Worm (Caenorhabditis elegans): ENCODE measurements around the gene Y22D7AR.6.

Y22D7AR.6 gene

ce11 chrIII:1678671-1679070 is 2.1 kb upstream of the Y22D7AR.6 start:
- TF ChIP-seq dao-5 (tag; optimal IDR thresholded peaks at IDR 0.05), result no peak
- no peak for TF ChIP-seq W03F9.2 (tag; optimal IDR thresholded peaks at IDR 0.05)
- no peak for TF ChIP-seq him-1 (tag; optimal IDR thresholded peaks at IDR 0.05)

DNA sequence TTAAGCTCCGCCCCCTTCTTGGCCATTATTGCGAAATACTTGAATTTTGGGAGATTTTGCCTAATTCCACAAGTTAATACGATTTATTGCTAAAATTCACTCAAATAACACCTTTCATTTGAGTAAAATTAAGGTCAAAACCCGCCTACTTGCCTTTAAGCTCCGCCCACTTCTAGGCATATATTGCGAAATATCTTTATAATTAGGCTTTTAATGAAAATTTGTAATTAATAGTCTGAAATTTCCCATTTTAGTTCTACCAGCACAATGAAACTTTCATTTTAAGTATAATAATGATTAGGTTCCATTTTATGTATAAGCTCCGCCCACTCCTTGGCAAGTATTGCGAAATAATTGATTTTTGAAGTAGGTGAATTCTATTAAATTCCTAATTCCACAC is 1.8 kb downstream of the Y22D7AR.6 start:
- TF ChIP-seq him-1 (tag; optimal IDR thresholded peaks at IDR 0.05) (no peak), dao-5 (tag; optimal IDR thresholded peaks at IDR 0.05) (no peak), W03F9.2 (tag; optimal IDR thresholded peaks at IDR 0.05) (no peak)

DNA sequence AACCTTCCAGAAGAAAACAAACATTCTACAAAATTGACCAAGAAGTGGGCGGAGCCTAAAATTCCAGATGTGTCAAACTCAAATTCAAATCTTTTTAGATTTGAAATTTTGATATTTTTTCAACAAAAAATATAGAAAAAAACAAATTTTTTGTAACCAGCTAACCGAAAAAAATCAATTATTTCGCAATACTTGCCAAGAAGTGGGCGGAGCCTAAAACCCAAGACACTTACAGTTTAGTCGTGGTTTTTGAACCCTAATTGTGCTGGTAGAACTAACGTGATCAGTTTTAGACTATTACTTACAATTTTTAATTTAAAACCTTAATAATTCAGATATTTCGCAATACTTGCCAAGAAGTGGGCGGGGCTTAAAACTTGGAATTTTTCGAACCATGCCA is 3.2 kb downstream of the Y22D7AR.6 start:
- no peak for TF ChIP-seq W03F9.2 (tag; optimal IDR thresholded peaks at IDR 0.05)
- no peak for TF ChIP-seq dao-5 (tag; optimal IDR thresholded peaks at IDR 0.05)

ce11 chrIII:1668519-1668918 is 8.0 kb downstream of the Y22D7AR.6 start, which contains the start of gene glb-30:
Gene glb-30, minus strand, starts transcription at chrIII:1668619.
- TF ChIP-seq W03F9.2 (tag; optimal IDR thresholded peaks at IDR 0.05), result no peak

DNA sequence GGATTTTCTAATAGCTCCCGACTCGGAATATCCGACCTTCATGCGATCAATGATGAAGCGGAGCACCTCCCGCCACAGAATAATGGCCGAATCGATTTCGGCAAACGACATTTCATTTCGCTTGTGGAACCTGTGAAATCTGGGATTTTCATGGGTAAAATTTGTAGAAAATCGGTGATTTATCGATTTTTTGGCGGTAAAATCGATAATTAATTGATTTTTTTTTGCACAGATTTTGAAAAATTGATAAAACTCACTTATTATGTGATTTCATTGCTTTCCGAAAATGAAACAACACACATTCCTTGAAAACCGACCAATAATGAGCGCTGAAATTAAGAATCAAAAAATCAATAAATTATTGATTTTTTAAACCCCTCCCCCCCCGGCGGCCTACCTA is 9.6 kb downstream of the Y22D7AR.6 start:
- TF ChIP-seq him-1 (tag; optimal IDR thresholded peaks at IDR 0.05), result no peak

DNA sequence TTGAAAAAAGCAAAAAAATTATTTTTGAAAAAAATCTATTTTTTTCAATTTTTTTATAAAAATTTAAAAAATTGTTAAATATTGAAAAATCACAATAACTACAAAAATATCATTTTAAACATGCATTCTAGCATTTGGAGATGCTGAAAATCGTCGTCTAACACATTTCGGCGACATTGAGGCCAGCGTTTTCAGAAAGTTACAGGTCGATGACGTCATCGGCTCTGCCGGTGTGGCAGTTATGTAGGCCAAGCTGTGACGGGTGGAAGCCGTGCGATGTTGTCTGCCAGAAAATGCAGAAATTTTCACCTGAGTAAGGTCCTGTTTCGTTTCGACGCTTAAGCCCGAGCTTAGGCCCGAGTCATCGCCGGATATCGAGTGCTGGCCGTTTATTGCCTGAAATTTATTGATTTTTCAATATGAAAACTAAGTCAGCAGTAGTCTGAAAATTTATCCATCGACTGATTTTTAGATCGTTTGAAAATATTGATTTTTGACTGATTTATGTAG is 10.7 kb downstream of the Y22D7AR.6 start, which contains the start of gene Y22D7AR.3:
Gene Y22D7AR.3 (minus strand): TSS at position 51 of the 510 bp plus-strand sequence.
- TF ChIP-seq W03F9.2 (tag; optimal IDR thresholded peaks at IDR 0.05) (no peak), him-1 (tag; optimal IDR thresholded peaks at IDR 0.05) (no peak), dao-5 (tag; optimal IDR thresholded peaks at IDR 0.05) (no peak)

- TF ChIP-seq dao-5 (tag; optimal IDR thresholded peaks at IDR 0.05), result no peak
Measured at ce11 chrIII:1665373-1665772, 11.1 kb downstream of the Y22D7AR.6 start.

ce11 chrIII:1664761-1665266 is 11.7 kb downstream of the Y22D7AR.6 start, which contains the start of gene Y22D7AL.16:
Gene Y22D7AL.16, minus strand, starts transcription at chrIII:1665216.
- TF ChIP-seq dao-5 (tag; optimal IDR thresholded peaks at IDR 0.05) (no peak), him-1 (tag; optimal IDR thresholded peaks at IDR 0.05) (no peak), W03F9.2 (tag; optimal IDR thresholded peaks at IDR 0.05) (no peak)

ce11 chrIII:1663056-1663455 is 13.5 kb downstream of the Y22D7AR.6 start:
- TF ChIP-seq dao-5 (tag; optimal IDR thresholded peaks at IDR 0.05), result no peak
- TF ChIP-seq W03F9.2 (tag; optimal IDR thresholded peaks at IDR 0.05), result no peak
- no peak for TF ChIP-seq him-1 (tag; optimal IDR thresholded peaks at IDR 0.05)

DNA sequence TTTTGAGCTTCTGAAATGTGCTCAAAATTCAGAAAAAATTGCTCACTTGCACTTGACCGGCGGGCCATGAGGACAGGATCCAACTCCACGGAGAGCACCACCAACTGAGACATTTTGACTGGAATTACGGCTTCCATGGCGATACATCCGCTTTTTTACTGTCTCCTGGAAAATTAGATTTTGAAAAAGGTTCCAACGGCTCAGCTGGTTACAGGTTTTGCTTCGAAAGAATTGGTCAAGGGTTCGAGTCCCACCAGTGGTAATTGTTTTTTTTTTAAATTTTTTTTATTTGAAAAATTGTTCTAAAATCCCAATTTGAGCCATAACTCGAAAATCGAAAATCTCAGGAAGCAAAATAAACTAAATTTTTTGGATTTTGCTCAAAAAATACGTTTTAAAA is 14.1 kb downstream of the Y22D7AR.6 start:
- TF ChIP-seq dao-5 (tag; optimal IDR thresholded peaks at IDR 0.05) (no peak), him-1 (tag; optimal IDR thresholded peaks at IDR 0.05) (no peak), W03F9.2 (tag; optimal IDR thresholded peaks at IDR 0.05) (no peak)

ce11 chrIII:1661031-1661430 is 15.5 kb downstream of the Y22D7AR.6 start:
- TF ChIP-seq W03F9.2 (tag; optimal IDR thresholded peaks at IDR 0.05) (no peak), dao-5 (tag; optimal IDR thresholded peaks at IDR 0.05) (no peak), him-1 (tag; optimal IDR thresholded peaks at IDR 0.05) (no peak)

- no peak for TF ChIP-seq him-1 (tag; optimal IDR thresholded peaks at IDR 0.05)
- TF ChIP-seq W03F9.2 (tag; optimal IDR thresholded peaks at IDR 0.05), result no peak
- no peak for TF ChIP-seq dao-5 (tag; optimal IDR thresholded peaks at IDR 0.05)
Measured at ce11 chrIII:1659763-1660162, 16.8 kb downstream of the Y22D7AR.6 start, which contains the start of gene Y22D7AL.15. Gene Y22D7AL.15, minus strand, starts transcription at chrIII:1659863.

- TF ChIP-seq W03F9.2 (tag; optimal IDR thresholded peaks at IDR 0.05), result no peak
- no peak for TF ChIP-seq him-1 (tag; optimal IDR thresholded peaks at IDR 0.05)
- TF ChIP-seq dao-5 (tag; optimal IDR thresholded peaks at IDR 0.05), result no peak
Measured at ce11 chrIII:1657380-1657779, 19.1 kb downstream of the Y22D7AR.6 start, which contains the start of gene cht-4. Gene cht-4, minus strand, starts transcription at chrIII:1657480.

DNA sequence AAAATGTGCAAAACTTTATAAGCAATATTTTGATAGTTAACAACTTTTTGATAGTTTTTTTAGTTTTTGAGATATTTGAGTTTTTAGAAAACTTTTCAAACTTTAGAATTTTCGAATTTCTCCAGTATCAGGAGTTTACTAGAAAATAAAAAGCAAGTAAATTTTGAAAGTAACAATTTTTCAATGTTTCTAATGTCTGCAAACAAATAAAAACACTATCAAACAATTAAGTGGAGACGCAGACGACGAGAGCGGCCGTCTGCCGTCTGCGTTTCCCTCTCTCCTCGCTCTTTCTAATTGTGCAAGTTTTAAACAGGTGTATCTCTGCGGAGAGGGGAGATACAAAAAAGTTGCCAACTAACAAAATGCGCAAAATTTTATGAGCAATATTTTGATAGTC is 23.6 kb downstream of the Y22D7AR.6 start:
- TF ChIP-seq W03F9.2 (tag; optimal IDR thresholded peaks at IDR 0.05) (no peak), him-1 (tag; optimal IDR thresholded peaks at IDR 0.05) (no peak), dao-5 (tag; optimal IDR thresholded peaks at IDR 0.05) (no peak)

DNA sequence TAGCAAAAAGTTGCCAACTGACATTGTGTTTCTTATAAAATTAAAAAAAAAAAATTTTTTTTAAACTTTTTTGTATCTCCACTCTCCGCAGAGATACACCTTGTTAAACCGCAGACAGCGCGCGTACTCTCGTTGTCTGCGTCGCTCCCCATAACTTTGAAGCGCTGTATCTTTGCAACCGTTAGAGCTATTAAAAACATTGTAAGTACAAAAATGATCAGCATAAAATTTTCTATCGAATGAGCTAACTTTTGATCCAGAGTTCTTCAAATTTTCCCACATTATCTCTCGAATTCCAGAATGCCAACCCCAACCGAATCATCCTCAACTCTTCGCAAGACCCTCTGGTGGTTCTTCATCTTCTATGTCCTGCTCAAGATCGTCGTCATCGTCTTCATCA is 24.3 kb downstream of the Y22D7AR.6 start, which contains the start of gene Y22D7AL.1:
Gene Y22D7AL.1 (plus strand): TSS at position 301 of the 400 bp plus-strand sequence.
- TF ChIP-seq him-1 (tag; optimal IDR thresholded peaks at IDR 0.05), result no peak
- TF ChIP-seq W03F9.2 (tag; optimal IDR thresholded peaks at IDR 0.05), result no peak
- TF ChIP-seq dao-5 (tag; optimal IDR thresholded peaks at IDR 0.05), result no peak

All from whole organism, L4/young adult.